Fruit fly (Drosophila melanogaster) whole organism, embryonic: ENCODE measurements around the gene CG13021.
A peak's percentile ranks its signal among the peaks of the same experiment; 100 is the strongest.

ENCODE experiments used
- Abd-B ChIP-seq: fragments of 200-800 bp; sonication (Bioruptor generic); optimal IDR thresholded peaks from 2 replicates; lab custom pipeline; 2018; ENCODE audit warnings: missing biosample characterization, mild to moderate bottlenecking, missing genetic modification characterization, moderate library complexity
- Antp ChIP-seq: fragments of 200-800 bp; sonication (Bioruptor generic); optimal IDR thresholded peaks from 3 replicates; lab custom pipeline; 2016; ENCODE audit warnings: missing biosample characterization, missing genetic modification characterization
- BEAF-32 ChIP-seq: fragments of 200-800 bp; sonication (Bioruptor generic); optimal IDR thresholded peaks from 3 replicates; lab custom pipeline; 2017; ENCODE audit warnings: missing biosample characterization, missing genetic modification characterization, mild to moderate bottlenecking, moderate library complexity, missing genetic modification reagents
- Blimp-1 ChIP-seq: fragments of 200-800 bp; sonication (Bioruptor generic); optimal IDR thresholded peaks from 3 replicates; lab custom pipeline; 2018; ENCODE audit warnings: missing biosample characterization, missing genetic modification characterization, mild to moderate bottlenecking, moderate library complexity, missing genetic modification reagents
- CG10462 ChIP-seq: fragments of 200-800 bp; sonication (Bioruptor generic); optimal IDR thresholded peaks from 2 replicates; lab custom pipeline; 2016; ENCODE audit warnings: missing biosample characterization, missing genetic modification characterization
- CG12299 ChIP-seq: fragments of 200-800 bp; sonication (Bioruptor generic); optimal IDR thresholded peaks from 2 replicates; lab custom pipeline; 2018; ENCODE audit warnings: missing biosample characterization, mild to moderate bottlenecking, missing genetic modification characterization
- CG15514 ChIP-seq: fragments of 200-800 bp; sonication (Bioruptor generic); optimal IDR thresholded peaks from 3 replicates; lab custom pipeline; 2017; ENCODE audit warnings: missing biosample characterization, missing genetic modification characterization, mild to moderate bottlenecking, moderate library complexity, missing genetic modification reagents
- CG16815 ChIP-seq: fragments of 200-800 bp; sonication (Bioruptor generic); optimal IDR thresholded peaks from 3 replicates; lab custom pipeline; 2017; ENCODE audit warnings: missing biosample characterization, mild to moderate bottlenecking, missing genetic modification characterization
- CG17186 ChIP-seq: fragments of 200-800 bp; sonication (Bioruptor generic); optimal IDR thresholded peaks from 3 replicates; lab custom pipeline; 2017; ENCODE audit warnings: missing biosample characterization, missing genetic modification reagents, missing genetic modification characterization
- CG17361 ChIP-seq: fragments of 200-800 bp; sonication (Bioruptor generic); IDR thresholded peaks from 3 replicates; pipeline ENCODE4 v1.3.6; 2022; ENCODE audit warnings: missing biosample characterization, missing genetic modification characterization
- CG18011 ChIP-seq: fragments of 200-800 bp; sonication (Bioruptor generic); optimal IDR thresholded peaks from 2 replicates; lab custom pipeline; 2017; ENCODE audit warnings: missing biosample characterization, missing genetic modification characterization, mild to moderate bottlenecking, moderate library complexity, missing genotype
- CG18476 ChIP-seq: fragments of 200-800 bp; sonication (Bioruptor generic); optimal IDR thresholded peaks from 2 replicates; lab custom pipeline; 2016; ENCODE audit warnings: missing biosample characterization, mild to moderate bottlenecking, missing genetic modification characterization
- CG2116 ChIP-seq: fragments of 200-800 bp; sonication (Bioruptor generic); optimal IDR thresholded peaks from 3 replicates; lab custom pipeline; 2018; ENCODE audit warnings: missing biosample characterization, mild to moderate bottlenecking, missing genetic modification characterization
- CG33557 ChIP-seq: fragments of 200-800 bp; sonication (Bioruptor generic); optimal IDR thresholded peaks from 2 replicates; lab custom pipeline; 2019; ENCODE audit warnings: missing biosample characterization, mild to moderate bottlenecking, missing genetic modification characterization, moderate library complexity
- CG34422 ChIP-seq: fragments of 200-800 bp; sonication (Bioruptor generic); IDR thresholded peaks from 3 replicates; pipeline ENCODE4 v1.3.6; 2022; ENCODE audit warnings: missing biosample characterization, missing genetic modification characterization
- CG3847 ChIP-seq: fragments of 200-800 bp; sonication (Bioruptor generic); IDR thresholded peaks from 2 replicates; pipeline ENCODE4 v1.3.6; 2022; ENCODE audit warnings: missing biosample characterization, missing genetic modification characterization
- CG4424 ChIP-seq: fragments of 200-800 bp; sonication (Bioruptor generic); optimal IDR thresholded peaks from 3 replicates; lab custom pipeline; 2016; ENCODE audit warnings: missing biosample characterization, missing genetic modification characterization
- CG6854 ChIP-seq: fragments of 200-800 bp; sonication (Bioruptor generic); optimal IDR thresholded peaks from 3 replicates; lab custom pipeline; 2017; ENCODE audit warnings: missing biosample characterization, mild to moderate bottlenecking, missing genetic modification characterization
- CG7928 ChIP-seq: fragments of 200-800 bp; sonication (Bioruptor generic); optimal IDR thresholded peaks from 2 replicates; lab custom pipeline; 2017; ENCODE audit warnings: missing biosample characterization, mild to moderate bottlenecking, missing genetic modification characterization
- CG8359 ChIP-seq: fragments of 200-800 bp; sonication (Bioruptor generic); optimal IDR thresholded peaks from 2 replicates; lab custom pipeline; 2017; ENCODE audit warnings: missing biosample characterization, mild to moderate bottlenecking, missing genetic modification characterization, borderline replicate concordance
- CG9437 ChIP-seq: fragments of 200-800 bp; sonication (Bioruptor generic); optimal IDR thresholded peaks from 2 replicates; lab custom pipeline; 2018; ENCODE audit warnings: missing biosample characterization, mild to moderate bottlenecking, missing genetic modification characterization
- CG9727 ChIP-seq: fragments of 200-800 bp; sonication (Bioruptor generic); optimal IDR thresholded peaks from 3 replicates; lab custom pipeline; 2017; ENCODE audit warnings: missing biosample characterization, mild to moderate bottlenecking, missing genetic modification characterization
- CoRest ChIP-seq: fragments of 200-800 bp; sonication (Bioruptor generic); optimal IDR thresholded peaks from 3 replicates; lab custom pipeline; 2018; ENCODE audit warnings: missing biosample characterization, mild to moderate bottlenecking, missing genetic modification characterization, moderate library complexity
- Dll ChIP-seq: fragments of 200-800 bp; sonication (Bioruptor generic); IDR thresholded peaks from 4 replicates; pipeline ENCODE4 v1.3.6; 2022; ENCODE audit warnings: missing biosample characterization, missing genetic modification characterization; ENCODE audit not compliant: partially characterized antibody
- E2f1 ChIP-seq: fragments of 200-800 bp; sonication (Bioruptor generic); IDR thresholded peaks from 2 replicates; pipeline ENCODE4 v1.3.6; 2022; ENCODE audit warnings: missing biosample characterization, missing genetic modification characterization
- Ets97D ChIP-seq: fragments of 200-800 bp; sonication (Bioruptor generic); optimal IDR thresholded peaks from 3 replicates; lab custom pipeline; 2016; ENCODE audit warnings: missing biosample characterization, missing genetic modification characterization
- Fer2 ChIP-seq: fragments of 200-800 bp; sonication (Bioruptor generic); optimal IDR thresholded peaks from 2 replicates; lab custom pipeline; 2018; ENCODE audit warnings: missing biosample characterization, mild to moderate bottlenecking, missing genetic modification characterization, moderate library complexity
- Gug ChIP-seq: fragments of 200-800 bp; sonication (Bioruptor generic); IDR thresholded peaks from 4 replicates; pipeline ENCODE4 v1.3.6; 2022; ENCODE audit warnings: missing biosample characterization, missing genetic modification characterization
- Hr3 ChIP-seq: fragments of 200-800 bp; sonication (Bioruptor generic); optimal IDR thresholded peaks from 3 replicates; lab custom pipeline; 2016; ENCODE audit warnings: missing biosample characterization, missing genetic modification characterization
- Lim3 ChIP-seq: fragments of 200-800 bp; sonication (Bioruptor generic); IDR thresholded peaks from 2 replicates; pipeline ENCODE4 v1.3.6; 2022; ENCODE audit warnings: missing biosample characterization, missing genetic modification characterization
- Mad ChIP-seq: fragments of 200-800 bp; sonication (Bioruptor generic); optimal IDR thresholded peaks from 2 replicates; lab custom pipeline; 2016; ENCODE audit warnings: missing biosample characterization, missing genetic modification characterization
- Rfx ChIP-seq: fragments of 200-800 bp; sonication (Bioruptor generic); IDR thresholded peaks from 2 replicates; pipeline ENCODE4 v1.3.6; 2022; ENCODE audit warnings: missing biosample characterization, missing genetic modification characterization
- Tbp ChIP-seq: fragments of >200 bp; optimal IDR thresholded peaks from 2 replicates; lab custom pipeline; 2018; ENCODE audit warnings: missing biosample characterization, missing genetic modification characterization
- amos ChIP-seq: fragments of 200-800 bp; sonication (Bioruptor generic); IDR thresholded peaks from 2 replicates; pipeline ENCODE4 v1.3.6; 2022; ENCODE audit warnings: missing biosample characterization, missing genetic modification characterization; ENCODE audit not compliant: partially characterized antibody
- ash1 ChIP-seq: fragments of 200-800 bp; sonication (Bioruptor generic); optimal IDR thresholded peaks from 2 replicates; lab custom pipeline; 2018; ENCODE audit warnings: missing biosample characterization, mild to moderate bottlenecking, missing genetic modification characterization
- br ChIP-seq: fragments of >200 bp; optimal IDR thresholded peaks from 2 replicates; lab custom pipeline; 2017
- chif ChIP-seq, 2 experiments: fragments of 200-800 bp; sonication (Bioruptor generic); optimal IDR thresholded peaks; 3 replicates each; lab custom pipeline; 2016; ENCODE audit warnings: missing biosample characterization in 2 of 2, missing genetic modification characterization in 2 of 2
- chinmo ChIP-seq: fragments of 200-800 bp; sonication (Bioruptor generic); IDR thresholded peaks from 4 replicates; pipeline ENCODE4 v1.3.6; 2022; ENCODE audit warnings: missing biosample characterization, missing genetic modification characterization; ENCODE audit not compliant: partially characterized antibody
- ems ChIP-seq: fragments of 200-800 bp; sonication (Bioruptor generic); optimal IDR thresholded peaks from 3 replicates; lab custom pipeline; 2016; ENCODE audit warnings: missing biosample characterization, missing genetic modification characterization
- gfzf ChIP-seq: fragments of 200-800 bp; sonication (Bioruptor generic); optimal IDR thresholded peaks from 2 replicates; lab custom pipeline; 2016; ENCODE audit warnings: missing biosample characterization, mild to moderate bottlenecking, missing genetic modification characterization, moderate library complexity
- gsb-n ChIP-seq: fragments of 200-800 bp; sonication (Bioruptor generic); optimal IDR thresholded peaks from 3 replicates; lab custom pipeline; 2018; ENCODE audit warnings: missing biosample characterization, mild to moderate bottlenecking, missing genetic modification characterization
- ind ChIP-seq: fragments of 200-800 bp; sonication (Bioruptor generic); optimal IDR thresholded peaks from 3 replicates; lab custom pipeline; 2016; ENCODE audit warnings: missing biosample characterization, missing genetic modification characterization
- inv ChIP-seq: fragments of 200-800 bp; sonication (Bioruptor generic); IDR thresholded peaks from 2 replicates; pipeline ENCODE4 v1.3.6; 2022; ENCODE audit warnings: missing biosample characterization, missing genetic modification characterization; ENCODE audit not compliant: partially characterized antibody
- onecut ChIP-seq: fragments of 200-800 bp; sonication (Bioruptor generic); IDR thresholded peaks from 2 replicates; pipeline ENCODE4 v1.3.6; 2022; ENCODE audit warnings: missing biosample characterization, missing genetic modification characterization
- pb ChIP-seq: fragments of 200-800 bp; sonication (Bioruptor generic); optimal IDR thresholded peaks from 3 replicates; lab custom pipeline; 2016; ENCODE audit warnings: missing biosample characterization, missing genetic modification characterization
- rib ChIP-seq: fragments of 200-800 bp; sonication (Bioruptor generic); IDR thresholded peaks from 2 replicates; pipeline ENCODE4 v1.3.6; 2022; ENCODE audit warnings: missing biosample characterization, missing genetic modification characterization
- sd ChIP-seq: fragments of 200-800 bp; sonication (Bioruptor generic); optimal IDR thresholded peaks from 3 replicates; lab custom pipeline; 2018; ENCODE audit warnings: missing biosample characterization, mild to moderate bottlenecking, missing genetic modification characterization, moderate library complexity
- sens ChIP-seq: fragments of 200-800 bp; sonication (Bioruptor generic); peaks from one replicate; lab custom pipeline; 2016; ENCODE audit warnings: missing biosample characterization, missing genetic modification characterization
- trem ChIP-seq: fragments of 200-800 bp; optimal IDR thresholded peaks from 3 replicates; lab custom pipeline; 2019; ENCODE audit warnings: missing biosample characterization, mild to moderate bottlenecking, missing genetic modification characterization, moderate library complexity
- ttk ChIP-seq: fragments of 200-800 bp; sonication (Bioruptor generic); IDR thresholded peaks from 2 replicates; pipeline ENCODE4 v2.1.2; 2022; ENCODE audit warnings: missing biosample characterization, missing genetic modification characterization
- yki ChIP-seq: fragments of >200 bp; optimal IDR thresholded peaks from 3 replicates; lab custom pipeline; 2018
- zfh1 ChIP-seq: fragments of 200-800 bp; sonication (Bioruptor generic); IDR thresholded peaks from 3 replicates; pipeline ENCODE4 v1.3.6; 2022; ENCODE audit warnings: missing biosample characterization, missing genetic modification characterization

The CG13021 gene

dm6 chrX:3481034-3481433, 33.1 kb upstream of the CG13021 start (continued):
- no peak for TF ChIP-seq CG18011 (GFP tag; lab: Kevin White, UChicago)
- TF ChIP-seq Hr3 (GFP tag; lab: Kevin White, UChicago), result no peak
- TF ChIP-seq CG15514 (GFP tag; lab: Kevin White, UChicago), result peak; percentile 12
- no peak for TF ChIP-seq Abd-B (GFP tag; lab: Kevin White, UChicago)
- TF ChIP-seq CG4424 (GFP tag; lab: Kevin White, UChicago), result no peak
- no peak for TF ChIP-seq CG8359 (GFP tag; lab: Kevin White, UChicago)
- TF ChIP-seq CG3847 (GFP tag; lab: Robert Waterston, UW), result no peak
- no peak for TF ChIP-seq CG6854 (GFP tag; lab: Kevin White, UChicago)
- no peak for TF ChIP-seq pb
- TF ChIP-seq CG2116 (GFP tag; lab: Kevin White, UChicago), result no peak
- no peak for TF ChIP-seq Gug (GFP tag; lab: Robert Waterston, UW)
- TF ChIP-seq CG9727, result no peak
- peak; percentile 15; the same call in 1 of the 2 replicates for TF ChIP-seq E2f1 (GFP tag; lab: Robert Waterston, UW)
- no peak for TF ChIP-seq Antp (GFP tag; lab: Kevin White, UChicago)
- no peak for TF ChIP-seq chif (GFP tag; optimal IDR thresholded peaks at IDR 0.05; lab: Kevin White, UChicago)
- no peak for TF ChIP-seq onecut (GFP tag; lab: Robert Waterston, UW)
- no peak for TF ChIP-seq ems (GFP tag; lab: Kevin White, UChicago)
- no peak for TF ChIP-seq Ets97D
- peak; percentile 29; the same call in 1 of the 2 replicates for TF ChIP-seq amos (GFP tag; lab: Robert Waterston, UW)
- TF ChIP-seq yki (lab: Kevin White, UChicago), result no peak
- TF ChIP-seq ind (GFP tag; lab: Kevin White, UChicago), result no peak
- peak; percentile 88 for TF ChIP-seq CG9437
- TF ChIP-seq Dll (GFP tag; lab: Robert Waterston, UW), result no peak
- no peak for TF ChIP-seq chinmo (GFP tag; lab: Robert Waterston, UW)
- no peak for TF ChIP-seq ttk (GFP tag; lab: Robert Waterston, UW)
- TF ChIP-seq ash1 (GFP tag; lab: Kevin White, UChicago), result no peak
- no peak for TF ChIP-seq br (lab: Kevin White, UChicago)
- TF ChIP-seq CG16815 (GFP tag; lab: Kevin White, UChicago), result no peak
- TF ChIP-seq CoRest (tag; lab: Kevin White, UChicago), result no peak
- no peak for TF ChIP-seq inv (GFP tag; lab: Robert Waterston, UW)
- no peak for TF ChIP-seq CG33557 (GFP tag; lab: Kevin White, UChicago)
- no peak for TF ChIP-seq sd (tag; lab: Kevin White, UChicago)
- TF ChIP-seq sens, result peak; percentile 14
- TF ChIP-seq CG18476 (GFP tag; lab: Kevin White, UChicago), result no peak
- TF ChIP-seq trem (tag; lab: Kevin White, UChicago), result no peak
- no peak for TF ChIP-seq CG17186 (GFP tag; lab: Kevin White, UChicago)
- TF ChIP-seq Lim3 (GFP tag; lab: Robert Waterston, UW), result no peak
- no peak for TF ChIP-seq Fer2 (tag; lab: Kevin White, UChicago)
- no peak for TF ChIP-seq CG7928
- TF ChIP-seq zfh1, result no peak
- no peak for TF ChIP-seq gfzf (GFP tag; lab: Kevin White, UChicago)
- no peak for TF ChIP-seq Mad (GFP tag; lab: Kevin White, UChicago)
- TF ChIP-seq Rfx, result 0 out of 2 replicates have a peak, but pooled peaks have one; percentile 15
- peak; percentile 15 for TF ChIP-seq Blimp-1 (GFP tag; lab: Kevin White, UChicago)
- TF ChIP-seq CG10462 (GFP tag; lab: Kevin White, UChicago), result no peak
- TF ChIP-seq CG17361 (GFP tag; lab: Robert Waterston, UW), result no peak
- no peak for TF ChIP-seq Tbp (GFP tag; lab: Kevin White, UChicago)
- no peak for TF ChIP-seq CG34422
- TF ChIP-seq gsb-n, result no peak
- TF ChIP-seq rib, result 0 out of 2 replicates have a peak, but pooled peaks have one; percentile 12
- no peak for TF ChIP-seq BEAF-32
- no peak for TF ChIP-seq CG12299 (tag; lab: Kevin White, UChicago)
